Worm (Caenorhabditis elegans) whole organism, midembryonic: Measurements from ENCODE around the gene lsy-2.

Experiments used
- T22C8.4 ChIP-seq: fragments of 200-800 bp; sonication (Bioruptor generic); IDR thresholded peaks from 2 replicates; pipeline ENCODE4 v1.3.6; 2022; ENCODE audit warnings: missing genetic modification characterization, missing compliant biosample characterization
- cog-1 ChIP-seq: sonication (generic microtip); optimal IDR thresholded peaks from 2 replicates; lab custom pipeline; 2016; ENCODE audit warnings: missing genetic modification characterization, missing compliant biosample characterization
- flt-1 ChIP-seq: fragments of 200-800 bp; sonication (Bioruptor generic); IDR thresholded peaks from 2 replicates; pipeline ENCODE4 v1.3.6; 2022; ENCODE audit warnings: missing genetic modification characterization, missing compliant biosample characterization
- med-1 ChIP-seq: sonication (generic microtip); optimal IDR thresholded peaks from 2 replicates; lab custom pipeline; 2017; ENCODE audit warnings: missing genetic modification characterization, mild to moderate bottlenecking, missing compliant biosample characterization, antibody characterized with exemption, missing genetic modification reagents; ENCODE audit not compliant: insufficient read depth
- tab-1 ChIP-seq: fragments of 200-800 bp; sonication (Bioruptor generic); IDR thresholded peaks from 2 replicates; pipeline ENCODE4 v1.3.6; 2022; ENCODE audit warnings: missing genetic modification characterization, missing compliant biosample characterization
- ztf-23 ChIP-seq: fragments of 200-800 bp; sonication (Bioruptor generic); IDR thresholded peaks from 2 replicates; pipeline ENCODE4 v1.3.6; 2022; ENCODE audit warnings: missing genetic modification reagents, missing genetic modification characterization, missing compliant biosample characterization
- ztf-29 ChIP-seq: fragments of 200-800 bp; sonication (Bioruptor generic); IDR thresholded peaks from 2 replicates; pipeline ENCODE4 v1.3.6; 2022; ENCODE audit warnings: missing genetic modification reagents, missing genetic modification characterization, missing compliant biosample characterization

ce11 chrX:2099002-2099401 lies 9.5 kb downstream of the lsy-2 start:
- TF ChIP-seq flt-1 (no peak), cog-1 (tag; lab: Kevin White, UChicago) (no peak), ztf-29 (GFP tag; lab: Robert Waterston, UW) (no peak), T22C8.4 (GFP tag; lab: Robert Waterston, UW) (no peak), tab-1 (GFP tag; lab: Robert Waterston, UW) (no peak), ztf-23 (GFP tag; lab: Robert Waterston, UW) (no peak), med-1 (GFP tag; lab: Kevin White, UChicago) (no peak)
